Worm (Caenorhabditis elegans) whole organism, L4/young adult: ENCODE measurements around the gene F57A8.6.

Experiments used
- W03F9.2 ChIP-seq: fragments of 150-350 bp; optimal IDR thresholded peaks from 2 replicates; lab custom pipeline; 2014; ENCODE audit warnings: missing biosample characterization, missing genetic modification characterization
- him-1 ChIP-seq: sonication (generic microtip); optimal IDR thresholded peaks from 2 replicates; lab custom pipeline; 2016; ENCODE audit warnings: missing genotype, missing genetic modification reagents, missing genetic modification characterization, missing compliant biosample characterization

DNA sequence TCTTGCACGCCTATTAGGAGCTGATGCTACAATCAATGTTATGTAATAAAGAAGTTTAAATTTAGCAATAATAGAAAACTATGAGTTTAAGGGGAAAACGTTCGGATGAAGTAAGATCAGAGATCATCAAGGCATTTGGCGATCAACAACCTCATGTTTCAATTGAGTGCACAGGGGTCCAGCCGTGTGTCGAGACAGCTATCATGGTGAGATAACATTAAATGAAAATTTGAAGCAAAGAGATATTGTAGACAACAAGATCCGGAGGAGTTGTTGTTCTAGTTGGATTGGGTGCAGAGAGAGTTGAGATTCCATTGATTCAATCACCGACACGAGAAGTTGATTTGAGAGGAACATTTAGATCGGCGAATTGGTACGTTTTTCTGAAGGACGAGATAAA is 12.4 kb upstream of the F57A8.6 start:
- TF ChIP-seq W03F9.2 (tag; lab: Kevin White, UChicago), result no peak
- TF ChIP-seq him-1 (tag; lab: Kevin White, UChicago), result no peak
